Worm (Caenorhabditis elegans): ENCODE measurements around the gene slc-17.2.
"Not testable (repeated sequence)": the region's sequence is repeated elsewhere in the genome, so short reads cannot be mapped to it uniquely, and the experiment has no call there.

The slc-17.2 gene

DNA sequence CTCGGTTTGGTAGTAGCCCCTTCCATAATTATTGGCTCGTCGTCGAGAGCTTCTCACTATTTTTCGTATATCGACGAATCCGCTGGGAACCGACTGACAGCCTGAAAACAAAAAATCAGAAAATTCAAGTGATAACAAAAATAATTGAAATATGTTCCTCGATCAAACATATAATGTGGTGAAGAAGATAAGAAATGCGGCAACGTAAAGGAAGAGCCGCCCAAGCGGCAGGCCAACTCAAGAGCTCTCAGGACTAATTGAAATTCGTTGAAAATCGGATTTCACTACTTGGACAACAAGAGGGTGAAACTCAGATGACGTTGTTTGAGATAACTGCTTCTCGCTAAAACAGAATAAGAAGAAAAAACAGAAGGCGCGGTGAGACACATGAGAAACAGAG is at the start of gene slc-17.2:
Gene slc-17.2 (minus strand): TSS at position 101 of the 400 bp plus-strand sequence.
- no peak for TF ChIP-seq nhr-23 (tag; optimal IDR thresholded peaks at IDR 0.05)
- TF ChIP-seq lin-11 (tag; optimal IDR thresholded peaks at IDR 0.05), result peak; percentile 5
- TF ChIP-seq elt-1 (tag; optimal IDR thresholded peaks at IDR 0.05), result no peak

DNA sequence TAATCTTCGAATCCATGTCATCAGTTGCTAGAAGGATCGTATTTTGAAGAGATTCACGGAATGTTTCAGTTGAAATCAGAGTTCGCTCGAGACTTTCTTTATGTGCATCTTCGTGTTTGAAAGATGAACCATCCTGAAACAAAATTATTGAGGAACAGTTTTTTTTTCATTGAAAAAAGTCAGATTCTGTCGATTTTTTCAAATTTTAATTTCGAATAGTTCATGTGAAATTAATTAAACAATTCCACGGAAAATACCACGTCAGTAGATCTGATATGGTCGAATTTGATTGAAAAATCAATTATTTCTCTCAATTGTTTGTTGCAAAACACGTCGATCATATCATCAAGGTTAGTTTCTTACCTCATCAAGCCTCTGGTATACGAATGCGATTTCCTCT is 49.5 kb upstream of the slc-17.2 start, which contains the start of gene F54C8.1:
Gene F54C8.1 (plus strand): TSS at position 301 of the 400 bp plus-strand sequence.
- TF ChIP-seq elt-3 (tag; optimal IDR thresholded peaks at IDR 0.05) (no peak), nhr-12 (tag; optimal IDR thresholded peaks at IDR 0.05) (no peak), lin-39 (tag; optimal IDR thresholded peaks at IDR 0.05) (no peak), R02D3.7 (tag; optimal IDR thresholded peaks at IDR 0.05) (no peak), peb-1 (tag; optimal IDR thresholded peaks at IDR 0.05) (no peak), nhr-25 (tag; optimal IDR thresholded peaks at IDR 0.05) (no peak)

DNA sequence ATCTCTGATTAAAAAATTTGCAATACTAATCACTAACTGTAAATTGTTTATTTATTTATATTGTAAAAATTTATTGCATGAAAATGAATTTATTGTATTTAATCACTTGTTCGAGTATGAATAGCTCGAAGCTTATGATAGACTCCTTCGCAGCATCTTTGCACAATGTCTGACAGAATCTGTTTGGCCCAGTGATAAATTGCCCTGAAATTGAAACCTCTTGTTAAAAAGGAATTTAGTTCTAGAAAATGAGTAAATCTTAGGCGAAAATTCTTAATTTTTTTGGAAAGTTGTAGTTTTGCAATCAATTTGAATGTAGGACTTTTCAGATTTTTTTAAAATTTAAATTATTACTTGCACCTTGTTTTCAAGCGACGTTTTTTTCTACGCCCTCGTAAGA is 45.1 kb upstream of the slc-17.2 start:
- no peak for TF ChIP-seq ZK546.5 (tag; optimal IDR thresholded peaks at IDR 0.05)
- TF ChIP-seq snpc-4 (tag; optimal IDR thresholded peaks at IDR 0.05), result no peak
- TF ChIP-seq nhr-129 (tag; optimal IDR thresholded peaks at IDR 0.05), result no peak
- TF ChIP-seq sma-9 (GFP tag; optimal IDR thresholded peaks at IDR 0.05), result no peak
- TF ChIP-seq sma-9 (tag; optimal IDR thresholded peaks at IDR 0.05), result no peak
- no peak for TF ChIP-seq ama-1 (optimal IDR thresholded peaks at IDR 0.05)
- no peak for TF ChIP-seq sma-3 (GFP tag; optimal IDR thresholded peaks at IDR 0.05)
- no peak for TF ChIP-seq Y55F3AM.14 (GFP tag; optimal IDR thresholded peaks at IDR 0.05)
- TF ChIP-seq nhr-10 (tag; optimal IDR thresholded peaks at IDR 0.05), result no peak
- TF ChIP-seq gmeb-1 (tag; optimal IDR thresholded peaks at IDR 0.05), result no peak
- no peak for TF ChIP-seq nhr-12 (tag; optimal IDR thresholded peaks at IDR 0.05)
- TF ChIP-seq nhr-6 (tag; optimal IDR thresholded peaks at IDR 0.05), result no peak
- TF ChIP-seq fos-1 (tag; optimal IDR thresholded peaks at IDR 0.05), result no peak
- TF ChIP-seq nhr-21 (tag; optimal IDR thresholded peaks at IDR 0.05), result no peak

DNA sequence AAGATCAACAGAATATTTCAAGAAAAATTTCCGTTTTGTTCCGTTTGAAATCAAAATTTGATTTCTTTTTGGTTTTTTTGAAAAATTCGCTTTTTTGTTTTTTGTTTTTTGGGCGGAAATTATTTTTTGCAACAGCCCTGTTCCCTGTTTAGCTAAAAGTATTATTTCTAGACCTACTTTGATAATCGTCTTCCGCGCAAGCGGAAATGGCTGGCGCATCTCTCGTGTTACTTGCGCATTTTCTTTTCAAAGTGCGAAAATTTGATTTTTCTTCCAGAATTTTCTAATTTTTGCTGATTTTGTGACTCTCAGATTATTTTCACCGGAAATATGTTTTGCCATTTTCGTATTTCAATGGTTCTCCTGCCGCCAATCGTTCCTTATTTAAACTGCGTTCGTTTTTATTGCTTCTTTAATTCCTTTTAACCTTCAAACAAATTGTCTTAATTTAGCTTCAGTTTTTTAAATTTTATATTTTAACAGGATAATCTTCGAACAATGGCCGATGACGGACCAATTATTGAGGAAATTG is 43.7 kb upstream of the slc-17.2 start, which contains the start of gene cpar-1:
Gene cpar-1 (plus strand): TSS at position 482 of the 532 bp plus-strand sequence.
- TF ChIP-seq nhr-77 (tag; optimal IDR thresholded peaks at IDR 0.05) (no peak), peb-1 (tag; optimal IDR thresholded peaks at IDR 0.05) (no peak), sma-9 (GFP tag; optimal IDR thresholded peaks at IDR 0.05) (no peak), sma-9 (tag; optimal IDR thresholded peaks at IDR 0.05) (no peak), lin-11 (tag; optimal IDR thresholded peaks at IDR 0.05) (no peak), unc-39 (tag; optimal IDR thresholded peaks at IDR 0.05) (no peak), Y55F3AM.14 (GFP tag; optimal IDR thresholded peaks at IDR 0.05) (no peak), mbf-1 (tag; optimal IDR thresholded peaks at IDR 0.05) (no peak), elt-3 (tag; optimal IDR thresholded peaks at IDR 0.05) (no peak), unc-62 (GFP tag; optimal IDR thresholded peaks at IDR 0.05) (no peak), blmp-1 (tag; optimal IDR thresholded peaks at IDR 0.05; ENCODE audit: insufficient read depth) (no peak), lsy-2 (tag; optimal IDR thresholded peaks at IDR 0.05) (no peak), nhr-25 (tag; optimal IDR thresholded peaks at IDR 0.05) (no peak), crh-2 (tag; optimal IDR thresholded peaks at IDR 0.05) (no peak), nhr-11 (tag; optimal IDR thresholded peaks at IDR 0.05) (no peak), nhr-6 (tag; optimal IDR thresholded peaks at IDR 0.05) (no peak), snpc-4 (tag; optimal IDR thresholded peaks at IDR 0.05) (no peak), lin-13 (GFP tag; optimal IDR thresholded peaks at IDR 0.05) (no peak), ama-1 (optimal IDR thresholded peaks at IDR 0.05) (no peak), mab-5 (tag; optimal IDR thresholded peaks at IDR 0.05) (no peak)

DNA sequence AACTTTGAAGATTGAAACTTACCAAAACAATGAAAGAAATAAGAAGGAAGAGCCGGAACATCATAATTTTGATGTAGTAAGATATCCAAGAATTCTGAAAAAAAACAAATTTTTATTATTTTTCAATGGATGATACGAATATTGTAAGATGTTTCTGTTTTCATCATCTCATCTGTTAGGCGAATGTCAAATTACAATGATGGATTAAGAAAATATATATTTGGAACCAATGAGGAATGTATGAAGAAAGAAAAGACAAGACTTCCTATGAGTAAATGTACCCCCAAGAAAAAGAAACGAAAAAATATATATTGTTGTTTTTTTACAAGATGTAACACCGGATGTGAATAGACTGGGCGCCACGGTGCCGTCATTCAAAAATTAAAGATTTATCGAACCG is 36.4 kb upstream of the slc-17.2 start, which contains the start of gene T26G10.5:
Gene T26G10.5 (minus strand): TSS at position 101 of the 400 bp plus-strand sequence.
- no peak for TF ChIP-seq lin-11 (tag; optimal IDR thresholded peaks at IDR 0.05)
- TF ChIP-seq blmp-1 (tag; optimal IDR thresholded peaks at IDR 0.05; ENCODE audit: insufficient read depth), result no peak
- TF ChIP-seq mbf-1 (tag; optimal IDR thresholded peaks at IDR 0.05), result no peak
- TF ChIP-seq nhr-129 (tag; optimal IDR thresholded peaks at IDR 0.05), result no peak
- TF ChIP-seq lsy-2 (tag; optimal IDR thresholded peaks at IDR 0.05), result no peak
- TF ChIP-seq unc-55 (GFP tag; optimal IDR thresholded peaks at IDR 0.05), result no peak

DNA sequence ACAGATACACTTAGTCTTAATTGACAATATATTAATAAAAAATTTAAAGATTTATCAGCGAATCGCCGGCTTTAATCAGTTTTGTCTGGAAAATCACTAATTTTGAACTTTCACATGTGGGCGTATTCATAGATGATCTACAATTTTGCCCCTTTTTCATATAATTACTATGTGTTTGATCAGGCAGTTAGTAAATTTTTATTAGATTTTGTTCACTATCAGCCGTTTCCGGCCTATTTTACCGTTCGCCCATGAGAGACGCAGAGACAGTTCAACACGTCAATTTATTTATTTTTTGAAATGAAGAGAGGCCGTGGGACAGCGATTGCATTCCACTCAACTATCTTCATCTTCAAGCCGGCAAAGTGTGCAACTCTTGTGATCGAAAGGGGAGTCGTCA is 30.3 kb upstream of the slc-17.2 start, which contains the start of gene T26G10.4:
Gene T26G10.4 (plus strand): TSS at position 301 of the 400 bp plus-strand sequence.
- TF ChIP-seq egl-27 (tag; optimal IDR thresholded peaks at IDR 0.05); sma-3 (GFP tag; optimal IDR thresholded peaks at IDR 0.05); nhr-10 (tag; optimal IDR thresholded peaks at IDR 0.05): not testable (repeated sequence)

All from whole organism, L2 larva.